Worm (Caenorhabditis elegans): Measurements from ENCODE around the gene cdk-5.

- TF ChIP-seq dao-5 (tag; optimal IDR thresholded peaks at IDR 0.05), result no peak
- no peak for TF ChIP-seq him-1 (tag; optimal IDR thresholded peaks at IDR 0.05)
Measured at ce11 chrIII:13461535-13461934, 4.6 kb downstream of the cdk-5 start.
